Worm (Caenorhabditis elegans): Measurements from ENCODE around the gene cua-1.

The cua-1 gene

DNA sequence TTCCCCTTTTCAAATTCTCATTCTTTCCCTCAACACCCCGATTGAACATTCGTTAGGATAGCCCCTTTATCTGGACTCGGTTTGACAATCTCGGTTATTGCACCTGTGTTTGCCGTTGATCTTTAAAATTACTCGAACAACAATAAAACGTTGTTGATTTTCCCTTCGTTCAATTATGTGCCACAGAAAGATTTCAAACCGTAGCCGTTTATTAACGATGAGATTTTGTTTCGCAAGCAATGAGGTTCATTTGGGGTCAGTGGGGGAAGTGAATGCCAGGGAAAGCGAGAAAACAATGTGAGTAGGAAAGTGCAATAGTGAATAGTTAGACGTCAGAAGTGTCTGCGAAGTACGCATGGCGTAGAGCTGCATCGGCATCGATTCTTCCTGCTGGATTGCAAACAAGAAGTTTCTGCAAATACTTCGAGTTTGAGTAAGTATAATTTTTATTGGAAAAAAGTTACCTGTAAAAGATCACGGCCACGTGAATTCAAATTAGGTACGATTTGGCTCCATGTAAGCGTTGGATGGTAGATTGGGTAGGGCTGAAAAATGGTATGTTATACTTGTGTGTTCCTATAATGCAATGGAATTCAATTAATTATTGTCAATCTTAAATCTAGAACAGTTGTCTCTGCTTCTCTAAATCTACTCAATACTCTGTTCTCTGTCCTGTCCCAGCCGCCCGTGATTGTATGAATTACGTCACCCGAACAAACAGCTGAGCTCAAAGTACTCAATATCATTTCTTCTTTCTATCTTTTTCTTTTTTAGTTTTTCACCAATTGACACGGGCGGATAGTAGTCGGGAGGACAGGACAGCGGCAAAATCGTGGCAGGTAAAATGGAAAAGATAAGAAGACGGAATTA is 9.6 kb upstream of the cua-1 start, which contains the start of gene kel-3 (continued):
- TF ChIP-seq aha-1 (tag) (peak; percentile 91), zfp-3 (GFP tag; conservative IDR thresholded peaks at IDR 0.05) (peak; percentile 96), hif-1 (tag; optimal IDR thresholded peaks at IDR 0.05) (peak in 1 of 2 experiments; percentile 47), arid-1 (GFP tag; conservative IDR thresholded peaks at IDR 0.05) (peak; percentile 86), F44E2.7 (GFP tag; IDR thresholded peaks at IDR 0.05) (no peak), unc-39 (tag; optimal IDR thresholded peaks at IDR 0.05) (no peak), ZK337.2 (GFP tag; IDR thresholded peaks at IDR 0.05) (no peak), zip-2 (tag; optimal IDR thresholded peaks at IDR 0.05) (peak; percentile 58), dve-1 (tag; optimal IDR thresholded peaks at IDR 0.05; ENCODE audit: insufficient read depth) (peak; percentile 98), ceh-44 (GFP tag; IDR thresholded peaks at IDR 0.05) (peak; percentile 6; the same call in 1 of the 2 replicates), egl-43 (GFP tag; IDR thresholded peaks at IDR 0.05) (peak; percentile 70), mdt-29 (GFP tag; IDR thresholded peaks at IDR 0.05) (peak; percentile 82), sdz-12 (GFP tag; optimal IDR thresholded peaks at IDR 0.05) (peak; percentile 97)

DNA sequence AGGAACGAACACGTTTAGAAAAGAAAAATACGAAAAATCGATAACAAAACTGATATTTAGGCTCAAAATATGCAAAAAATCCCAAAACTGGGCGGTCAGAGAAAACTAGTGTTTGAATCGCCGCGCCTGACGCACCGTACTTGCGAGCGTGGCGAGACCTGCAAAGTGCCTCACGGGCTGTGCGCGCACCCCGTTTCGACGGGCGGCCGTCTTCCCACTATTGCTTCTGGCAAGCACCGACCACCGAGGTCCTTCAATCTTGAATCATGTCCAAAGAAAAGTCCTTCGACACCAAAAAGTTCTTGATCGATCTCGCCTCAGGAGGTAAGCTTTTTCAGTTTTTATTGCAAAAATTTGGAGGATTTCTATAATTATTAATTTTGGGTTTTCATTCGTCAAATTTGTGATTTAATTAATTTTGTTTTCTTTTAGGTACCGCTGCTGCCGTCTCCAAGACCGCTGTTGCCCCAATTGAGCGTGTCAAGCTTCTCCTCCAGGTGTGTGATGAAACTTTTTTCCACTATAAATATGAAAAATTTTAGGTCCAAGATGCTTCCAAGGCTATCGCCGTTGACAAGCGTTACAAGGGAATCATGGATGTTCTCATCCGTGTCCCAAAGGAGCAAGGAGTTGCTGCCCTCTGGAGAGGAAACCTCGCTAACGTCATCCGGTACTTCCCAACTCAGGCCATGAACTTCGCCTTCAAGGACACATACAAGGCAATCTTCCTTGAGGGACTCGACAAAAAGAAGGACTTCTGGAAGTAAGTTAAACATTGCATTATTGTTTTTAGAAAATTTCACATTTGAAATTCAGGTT is 8.1 kb upstream of the cua-1 start, which contains the start of gene ant-1.1:
Gene ant-1.1 (plus strand): TSS at position 199 of the 819 bp plus-strand sequence.
- TF ChIP-seq jun-1 (tag; optimal IDR thresholded peaks at IDR 0.05) (peak; percentile 47), zag-1 (tag; optimal IDR thresholded peaks at IDR 0.05) (no peak), ceh-28 (tag; optimal IDR thresholded peaks at IDR 0.05) (peak; percentile 53), lir-3 (tag; optimal IDR thresholded peaks at IDR 0.05) (no peak), zip-2 (tag; optimal IDR thresholded peaks at IDR 0.05) (no peak), unc-39 (tag; optimal IDR thresholded peaks at IDR 0.05) (no peak), cey-2 (tag; optimal IDR thresholded peaks at IDR 0.05; ENCODE audit: borderline replicate concordance, insufficient read depth) (no peak), dve-1 (tag; optimal IDR thresholded peaks at IDR 0.05; ENCODE audit: insufficient read depth) (peak; percentile 93), mdt-29 (GFP tag; IDR thresholded peaks at IDR 0.05) (peak; percentile 88), nhr-41 (GFP tag; IDR thresholded peaks at IDR 0.05) (no peak; the same call in 1 of the 2 replicates), Y48G9A.11 (GFP tag; IDR thresholded peaks at IDR 0.05) (peak; percentile 47; the same call in 1 of the 2 replicates), egl-27 (tag; optimal IDR thresholded peaks at IDR 0.05) (no peak), ceh-20 (GFP tag; IDR thresholded peaks at IDR 0.05) (peak; percentile 85), Y75B8A.6 (GFP tag; IDR thresholded peaks at IDR 0.05) (peak; percentile 82), ZK546.5 (tag; optimal IDR thresholded peaks at IDR 0.05) (peak; percentile 50 to 96), egl-43 (GFP tag; IDR thresholded peaks at IDR 0.05) (peak; percentile 88), daf-16 (GFP tag; optimal IDR thresholded peaks at IDR 0.05) (peak; percentile 35 to 52), daf-16 (tag; optimal IDR thresholded peaks at IDR 0.05) (peak; percentile 59), fkh-10 (GFP tag; optimal IDR thresholded peaks at IDR 0.05) (peak; percentile 64), nhr-25 (tag; optimal IDR thresholded peaks at IDR 0.05; ENCODE audit: borderline replicate concordance, insufficient read depth) (peak; percentile 82), spr-3 (GFP tag; optimal IDR thresholded peaks at IDR 0.05) (peak; percentile 70), ceh-82 (tag; optimal IDR thresholded peaks at IDR 0.05) (no peak), nhr-237 (tag; optimal IDR thresholded peaks at IDR 0.05) (no peak), sdz-12 (GFP tag; optimal IDR thresholded peaks at IDR 0.05) (no peak), mxl-2 (GFP tag; conservative IDR thresholded peaks at IDR 0.05) (no peak), Y5F2A.4 (GFP tag; optimal IDR thresholded peaks at IDR 0.05) (no peak), lin-13 (GFP tag; optimal IDR thresholded peaks at IDR 0.05) (peak; percentile 91), ztf-11 (tag; optimal IDR thresholded peaks at IDR 0.05) (no peak), lin-38 (GFP tag; IDR thresholded peaks at IDR 0.05) (peak; percentile 89), nhr-28 (tag; optimal IDR thresholded peaks at IDR 0.05) (peak; percentile 52), dmd-9 (GFP tag; IDR thresholded peaks at IDR 0.05) (no peak), unc-130 (GFP tag; optimal IDR thresholded peaks at IDR 0.05) (peak; percentile 81), ctbp-1 (GFP tag; IDR thresholded peaks at IDR 0.05) (peak; percentile 75), snpc-1.2 (GFP tag; IDR thresholded peaks at IDR 0.05) (0 out of 2 replicates have a peak, but pooled peaks have one; percentile 43), ZK337.2 (GFP tag; IDR thresholded peaks at IDR 0.05) (peak; percentile 76), skn-1 (tag; optimal IDR thresholded peaks at IDR 0.05) (no peak), ama-1 (optimal IDR thresholded peaks at IDR 0.05) (peak; percentile 97), Y105C5A.15 (GFP tag; IDR thresholded peaks at IDR 0.05) (no peak)

All from whole organism, L4 larva.